Worm (Caenorhabditis elegans) whole organism, L4 larva: Measurements from ENCODE around the gene lips-5.

Experiments used
- T20F7.1 ChIP-seq: fragments of 200-800 bp; sonication (Bioruptor generic); optimal IDR thresholded peaks from 2 replicates; lab custom pipeline; 2018; ENCODE audit warnings: mild to moderate bottlenecking, missing genetic modification characterization, missing compliant biosample characterization
- aha-1 ChIP-seq: fragments of 150-350 bp; peaks from one replicate; lab custom pipeline; 2014; ENCODE audit warnings: missing biosample characterization, missing genetic modification characterization
- ceh-82 ChIP-seq: sonication (generic microtip); optimal IDR thresholded peaks from 2 replicates; lab custom pipeline; 2017; ENCODE audit warnings: missing biosample characterization, missing genetic modification characterization
- fos-1 ChIP-seq: fragments of 150-350 bp; optimal IDR thresholded peaks from 2 replicates; lab custom pipeline; 2014; ENCODE audit warnings: missing biosample characterization, missing genetic modification characterization
- nhr-11 ChIP-seq: fragments of 150-350 bp; optimal IDR thresholded peaks from 2 replicates; lab custom pipeline; 2014; ENCODE audit warnings: missing biosample characterization, missing genetic modification characterization
- nhr-28 ChIP-seq: fragments of 150-350 bp; optimal IDR thresholded peaks from 2 replicates; lab custom pipeline; 2014; ENCODE audit warnings: missing biosample characterization, missing genetic modification characterization
- nhr-76 ChIP-seq: fragments of 150-350 bp; optimal IDR thresholded peaks from 2 replicates; lab custom pipeline; 2014; ENCODE audit warnings: missing biosample characterization, missing genetic modification characterization
- pha-4 ChIP-seq, 2 experiments: fragments of 150-350 bp in 1 of 2; fragments of 200-800 bp in 1 of 2; sonication (Bioruptor generic) in 1 of 2; IDR thresholded peaks in 1 of 2; optimal IDR thresholded peaks in 1 of 2; 2 replicates each; pipeline versions ENCODE4 v1.3.6 to Lab custom; 2014 to 2022; ENCODE audit warnings: missing genetic modification characterization in 2 of 2, missing genetic modification reagents in 2 of 2, missing biosample characterization in 1 of 2, missing compliant biosample characterization in 1 of 2
- snpc-4 ChIP-seq: fragments of 150-350 bp; optimal IDR thresholded peaks from 2 replicates; lab custom pipeline; 2014; ENCODE audit warnings: missing biosample characterization, missing genetic modification characterization
- unc-130 ChIP-seq: sonication (generic microtip); optimal IDR thresholded peaks from 2 replicates; lab custom pipeline; 2016; ENCODE audit warnings: missing genetic modification reagents, missing genetic modification characterization, missing compliant biosample characterization
- zfp-3 ChIP-seq: fragments of 200-800 bp; sonication (Bioruptor generic); conservative IDR thresholded peaks from 2 replicates; pipeline ENCODE4 v1.3.6; 2022; ENCODE audit warnings: missing genetic modification reagents, missing genetic modification characterization, missing compliant biosample characterization

DNA sequence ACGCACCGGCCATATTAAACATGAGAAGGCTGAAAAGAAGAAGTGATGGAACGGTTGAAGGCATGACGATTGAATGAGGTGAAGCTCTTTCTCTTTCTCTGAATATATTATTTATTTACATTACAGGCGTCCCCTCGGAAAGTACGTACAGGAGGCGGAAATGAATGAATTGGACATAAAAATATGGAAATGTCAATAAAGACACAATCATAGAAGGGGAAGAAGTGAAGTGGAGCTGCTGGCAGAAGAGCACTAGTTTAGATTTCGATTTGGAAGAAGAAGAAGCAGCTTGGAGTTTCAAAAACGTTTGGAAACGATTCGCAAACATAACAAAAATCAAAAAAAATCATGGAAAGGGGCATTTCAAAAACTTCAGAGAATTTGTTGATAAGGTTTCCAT is 30.5 kb upstream of the lips-5 start, which contains the start of gene H01G02.1:
- TF ChIP-seq T20F7.1 (no peak), nhr-76 (tag; lab: Kevin White, UChicago) (no peak), nhr-11 (no peak), ceh-82 (no peak), zfp-3 (GFP tag; lab: Robert Waterston, UW) (no peak), nhr-28 (no peak), pha-4 (GFP tag; IDR thresholded peaks at IDR 0.05; lab: Robert Waterston, UW) (no peak), pha-4 (tag; optimal IDR thresholded peaks at IDR 0.05; lab: Kevin White, UChicago) (no peak), unc-130 (GFP tag; lab: Kevin White, UChicago) (no peak), fos-1 (tag; lab: Kevin White, UChicago) (no peak), snpc-4 (no peak), aha-1 (tag; lab: Kevin White, UChicago) (no peak)
